Worm (Caenorhabditis elegans) whole organism, early embryonic: ENCODE data around the gene elt-4.

Experiments
- ama-1 ChIP-seq: fragments of 150-350 bp; optimal IDR thresholded peaks from 2 replicates; lab custom pipeline; 2014
- sea-1 ChIP-seq: fragments of 200-800 bp; sonication (Bioruptor generic); conservative IDR thresholded peaks from 2 replicates; pipeline ENCODE4 v1.3.6; 2022; ENCODE audit warnings: missing genetic modification characterization, missing compliant biosample characterization

DNA sequence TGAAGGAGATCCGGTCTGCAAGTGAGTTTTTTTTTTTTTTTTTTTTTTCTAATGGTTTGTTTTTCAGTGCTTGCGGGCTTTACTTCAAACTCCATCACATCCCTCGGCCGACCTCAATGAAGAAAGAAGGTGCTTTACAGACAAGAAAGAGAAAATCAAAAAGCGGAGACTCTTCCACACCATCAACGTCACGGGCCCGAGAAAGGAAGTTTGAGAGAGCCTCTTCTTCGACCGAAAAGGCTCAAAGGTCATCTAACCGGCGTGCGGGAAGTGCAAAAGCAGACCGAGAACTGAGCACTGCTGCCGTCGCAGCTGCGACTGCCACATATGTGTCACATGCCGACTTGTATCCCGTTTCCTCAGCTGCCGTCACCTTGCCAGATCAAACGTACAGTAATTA lies 6.9 kb downstream of the elt-4 start:
- TF ChIP-seq sea-1 (GFP tag; lab: Robert Waterston, UW), result no peak
- TF ChIP-seq ama-1 (lab: Kevin White, UChicago), result no peak
